Worm (Caenorhabditis elegans) whole organism, L3 larva: ENCODE results near the gene ace-1.

Experiments used
- aly-2 ChIP-seq: fragments of 150-350 bp; optimal IDR thresholded peaks from 2 replicates; lab custom pipeline; 2014; ENCODE audit warnings: missing biosample characterization, missing genetic modification characterization
- ceh-82 ChIP-seq: fragments of 150-350 bp; optimal IDR thresholded peaks from 2 replicates; lab custom pipeline; 2014; ENCODE audit warnings: missing biosample characterization, missing genetic modification characterization
- elt-1 ChIP-seq: fragments of 150-350 bp; optimal IDR thresholded peaks from 2 replicates; lab custom pipeline; 2014; ENCODE audit warnings: missing biosample characterization, missing genetic modification characterization
- nhr-11 ChIP-seq: fragments of 150-350 bp; optimal IDR thresholded peaks from 2 replicates; lab custom pipeline; 2014; ENCODE audit warnings: missing biosample characterization, missing genetic modification characterization
- nhr-237 ChIP-seq: fragments of 150-350 bp; optimal IDR thresholded peaks from 2 replicates; lab custom pipeline; 2014; ENCODE audit warnings: missing biosample characterization, missing genetic modification characterization
- nhr-25 ChIP-seq: sonication (generic microtip); optimal IDR thresholded peaks from 2 replicates; lab custom pipeline; 2017; ENCODE audit warnings: missing biosample characterization, missing genetic modification characterization
- nhr-77 ChIP-seq: fragments of 150-350 bp; optimal IDR thresholded peaks from 2 replicates; lab custom pipeline; 2014; ENCODE audit warnings: missing biosample characterization, missing genetic modification characterization
- tbx-2 ChIP-seq: sonication (generic microtip); optimal IDR thresholded peaks from 2 replicates; lab custom pipeline; 2016; ENCODE audit warnings: mild to moderate bottlenecking, missing genetic modification characterization, missing compliant biosample characterization
- unc-62 ChIP-seq: fragments of 150-350 bp; sonication (generic microtip); optimal IDR thresholded peaks from 4 replicates; lab custom pipeline; 2014; ENCODE audit warnings: missing biosample characterization, missing genetic modification reagents, missing genetic modification characterization

DNA sequence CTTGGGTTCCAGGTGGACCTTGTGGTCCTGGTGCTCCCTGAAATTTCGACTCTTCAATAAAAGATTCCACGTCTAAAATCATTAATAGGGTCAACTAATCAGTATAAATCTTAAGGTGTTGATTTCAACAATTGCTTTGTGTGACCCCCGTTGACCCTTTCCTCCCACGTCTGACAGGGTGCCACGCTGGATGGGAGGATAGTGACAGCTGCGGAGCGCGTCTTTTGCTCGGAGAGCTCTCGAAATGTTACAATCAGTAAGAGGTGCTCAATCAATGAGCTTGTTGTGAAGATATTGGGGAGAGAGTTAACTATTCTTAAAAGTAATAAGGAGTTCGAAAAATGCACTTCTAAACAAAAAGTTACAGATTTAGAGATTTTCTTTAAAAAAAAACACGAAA lies 21.3 kb downstream of the ace-1 start:
- TF ChIP-seq nhr-77 (tag; lab: Kevin White, UChicago) (no peak), elt-1 (tag; lab: Kevin White, UChicago) (no peak), nhr-25 (no peak), ceh-82 (tag; lab: Kevin White, UChicago) (no peak), tbx-2 (no peak), nhr-237 (tag; lab: Kevin White, UChicago) (no peak), nhr-11 (tag; lab: Kevin White, UChicago) (no peak), unc-62 (GFP tag; lab: Kevin White, UChicago) (no peak), aly-2 (tag; lab: Kevin White, UChicago) (no peak)
